Fruit fly (Drosophila melanogaster): Measurements from ENCODE around the gene CG34180.

The CG34180 gene

dm6 chr2L:6047528-6048160 lies 12.7 kb upstream of the CG34180 start, which contains the start of gene IPIP (continued):
- TF ChIP-seq dac (GFP tag; optimal IDR thresholded peaks at IDR 0.05) (no peak), pdm3 (GFP tag; optimal IDR thresholded peaks at IDR 0.05) (no peak), spab (GFP tag; optimal IDR thresholded peaks at IDR 0.05) (no peak), lz (GFP tag; optimal IDR thresholded peaks at IDR 0.05) (peak; percentile 18), fd59A (GFP tag; optimal IDR thresholded peaks at IDR 0.05) (no peak), CG1621 (tag; optimal IDR thresholded peaks at IDR 0.05) (peak; percentile 22), Blimp-1 (GFP tag; optimal IDR thresholded peaks at IDR 0.05) (peak; percentile 51), CG8319 (GFP tag; optimal IDR thresholded peaks at IDR 0.05) (peak; percentile 14), CG8632 (GFP tag; optimal IDR thresholded peaks at IDR 0.05) (no peak), CG6792 (GFP tag; optimal IDR thresholded peaks at IDR 0.05) (peak; percentile 11), salr (GFP tag; optimal IDR thresholded peaks at IDR 0.05) (peak in 1 of 2 experiments; percentile 8), dsx (GFP tag; optimal IDR thresholded peaks at IDR 0.05; ENCODE audit: poor library complexity, severe bottlenecking) (no peak), vri (GFP tag; optimal IDR thresholded peaks at IDR 0.05) (peak; percentile 64), CG11762 (GFP tag; optimal IDR thresholded peaks at IDR 0.05; ENCODE audit: insufficient read depth) (no peak), Sox102F (GFP tag; optimal IDR thresholded peaks at IDR 0.05) (peak; percentile 28), net (GFP tag; optimal IDR thresholded peaks at IDR 0.05) (peak; percentile 46), Met (GFP tag; optimal IDR thresholded peaks at IDR 0.05) (peak; percentile 7), esn (GFP tag; optimal IDR thresholded peaks at IDR 0.05) (peak; percentile 26), OdsH (GFP tag; optimal IDR thresholded peaks at IDR 0.05) (no peak), CG16779 (tag; optimal IDR thresholded peaks at IDR 0.05) (no peak), Ets96B (tag; optimal IDR thresholded peaks at IDR 0.05) (no peak), Sox15 (GFP tag; optimal IDR thresholded peaks at IDR 0.05) (no peak)

dm6 chr2L:6048542-6048941 lies 11.8 kb upstream of the CG34180 start, which contains the start of the genes CG34179 and slmo:
TSS of gene CG34179 (minus strand) at chr2L:6048706.
TSS of gene slmo (minus strand) at chr2L:6048706.
- TF ChIP-seq fd59A (GFP tag; optimal IDR thresholded peaks at IDR 0.05), result no peak

dm6 chr2L:6050575-6050974 lies 9.7 kb upstream of the CG34180 start, which contains the start of gene CG9135:
TSS of gene CG9135 (plus strand) at chr2L:6050800.
- no peak for TF ChIP-seq salr (GFP tag; optimal IDR thresholded peaks at IDR 0.05)
- TF ChIP-seq CG6854 (GFP tag; optimal IDR thresholded peaks at IDR 0.05), result no peak

- peak; percentile 91 for TF ChIP-seq CG10631 (GFP tag; optimal IDR thresholded peaks at IDR 0.05)
- TF ChIP-seq CG34406 (GFP tag; optimal IDR thresholded peaks at IDR 0.05), result peak; percentile 96
- peak; percentile 97 for TF ChIP-seq Sox102F (GFP tag; optimal IDR thresholded peaks at IDR 0.05)
- peak; percentile 94 for TF ChIP-seq dsx (GFP tag; optimal IDR thresholded peaks at IDR 0.05; ENCODE audit: poor library complexity, severe bottlenecking)
- TF ChIP-seq CG8632 (GFP tag; optimal IDR thresholded peaks at IDR 0.05), result peak; percentile 94
- TF ChIP-seq fd59A (GFP tag; optimal IDR thresholded peaks at IDR 0.05), result peak; percentile 88
- TF ChIP-seq achi (GFP tag; optimal IDR thresholded peaks at IDR 0.05), result peak; percentile 96
- TF ChIP-seq CG7368 (GFP tag; optimal IDR thresholded peaks at IDR 0.05), result peak; percentile 93
- peak; percentile 96 for TF ChIP-seq ss (GFP tag; optimal IDR thresholded peaks at IDR 0.05)
- TF ChIP-seq Hr39 (GFP tag; optimal IDR thresholded peaks at IDR 0.05), result peak; percentile 93
- TF ChIP-seq vri (GFP tag; optimal IDR thresholded peaks at IDR 0.05), result peak; percentile 96
- TF ChIP-seq Eip75B (GFP tag; optimal IDR thresholded peaks at IDR 0.05), result peak; percentile 97
- peak; percentile 99 for TF ChIP-seq CG15336 (GFP tag; IDR thresholded peaks at IDR 0.05)
- peak; percentile 94 for TF ChIP-seq CG1621 (tag; optimal IDR thresholded peaks at IDR 0.05)
- peak; percentile 92 for TF ChIP-seq Lpt (GFP tag; optimal IDR thresholded peaks at IDR 0.05)
- TF ChIP-seq svp (GFP tag), result peak; percentile 98
- peak; percentile 93 for TF ChIP-seq CG3032 (tag; optimal IDR thresholded peaks at IDR 0.05)
- TF ChIP-seq Ets21C (GFP tag; optimal IDR thresholded peaks at IDR 0.05), result peak; percentile 88
- peak; percentile 94 for TF ChIP-seq CG16779 (tag; optimal IDR thresholded peaks at IDR 0.05)
- TF ChIP-seq CG9139 (GFP tag; optimal IDR thresholded peaks at IDR 0.05), result peak; percentile 94
- TF ChIP-seq pdm3 (GFP tag; optimal IDR thresholded peaks at IDR 0.05), result peak; percentile 96
- peak; percentile 89 for TF ChIP-seq CG10669 (GFP tag; optimal IDR thresholded peaks at IDR 0.05)
- TF ChIP-seq lz (GFP tag; optimal IDR thresholded peaks at IDR 0.05), result peak; percentile 97
- TF ChIP-seq dac (GFP tag; optimal IDR thresholded peaks at IDR 0.05), result peak; percentile 92
- peak; percentile 95 for TF ChIP-seq CG6276 (GFP tag; optimal IDR thresholded peaks at IDR 0.05)
- TF ChIP-seq cyc (GFP tag; optimal IDR thresholded peaks at IDR 0.05), result peak; percentile 93
- TF ChIP-seq CG6854 (GFP tag; optimal IDR thresholded peaks at IDR 0.05), result peak; percentile 95
- peak; percentile 97 for TF ChIP-seq eg (GFP tag; IDR thresholded peaks at IDR 0.05)
- TF ChIP-seq CG6792 (GFP tag; optimal IDR thresholded peaks at IDR 0.05), result peak; percentile 97
- peak; percentile 98 for TF ChIP-seq esn (GFP tag; optimal IDR thresholded peaks at IDR 0.05)
- peak; percentile 98 for TF ChIP-seq CG6163 (GFP tag; IDR thresholded peaks at IDR 0.05)
- TF ChIP-seq fkh (GFP tag; optimal IDR thresholded peaks at IDR 0.05), result no peak
These were observed 9.1 kb upstream of the CG34180 start for dm6 chr2L:6051212-6051621.
